Worm (Caenorhabditis elegans) whole organism, late embryonic: ENCODE measurements around the gene ung-1.

Source experiments
- ceh-34 ChIP-seq: sonication (generic microtip); optimal IDR thresholded peaks from 2 replicates; lab custom pipeline; 2016; ENCODE audit warnings: mild to moderate bottlenecking, missing genetic modification characterization, missing compliant biosample characterization
- hlh-6 ChIP-seq: sonication (generic microtip); optimal IDR thresholded peaks from 2 replicates; lab custom pipeline; 2016; ENCODE audit warnings: missing genotype, missing genetic modification characterization, missing compliant biosample characterization
- unc-86 ChIP-seq: sonication (generic microtip); optimal IDR thresholded peaks from 2 replicates; lab custom pipeline; 2016; ENCODE audit warnings: missing genetic modification characterization, missing compliant biosample characterization

ce11 chrIII:12009321-12009720 is 35.4 kb upstream of the ung-1 start:
- TF ChIP-seq hlh-6 (tag; lab: Kevin White, UChicago) (no peak), ceh-34 (tag; lab: Kevin White, UChicago) (no peak), unc-86 (tag; lab: Kevin White, UChicago) (no peak)
